Worm (Caenorhabditis elegans) whole organism, mixed stage, embryonic: ENCODE results near the gene Y37D8A.25.

ENCODE experiments used
- elt-3 ChIP-seq: fragments of 150-350 bp; optimal IDR thresholded peaks from 2 replicates; lab custom pipeline; 2014; ENCODE audit warnings: missing biosample characterization, missing genetic modification characterization
- lin-32 ChIP-seq: fragments of 200-800 bp; sonication (Bioruptor generic); optimal IDR thresholded peaks from 2 replicates; lab custom pipeline; 2018; ENCODE audit warnings: mild to moderate bottlenecking, missing genetic modification characterization, missing compliant biosample characterization
- nhr-12 ChIP-seq: fragments of 150-350 bp; optimal IDR thresholded peaks from 2 replicates; lab custom pipeline; 2014; ENCODE audit warnings: missing biosample characterization, missing genetic modification characterization
- nhr-237 ChIP-seq: fragments of 150-350 bp; optimal IDR thresholded peaks from 2 replicates; lab custom pipeline; 2014; ENCODE audit warnings: missing biosample characterization, missing genetic modification characterization
- nhr-76 ChIP-seq: sonication (generic microtip); optimal IDR thresholded peaks from 2 replicates; lab custom pipeline; 2017; ENCODE audit warnings: missing biosample characterization, missing genetic modification characterization
- sptf-1 ChIP-seq: sonication (generic microtip); optimal IDR thresholded peaks from 2 replicates; lab custom pipeline; 2017; ENCODE audit warnings: mild to moderate bottlenecking, missing genetic modification characterization, moderate library complexity, missing compliant biosample characterization
- unc-120 ChIP-seq: sonication (generic microtip); optimal IDR thresholded peaks from 2 replicates; lab custom pipeline; 2017; ENCODE audit warnings: missing genetic modification characterization, missing compliant biosample characterization; ENCODE audit not compliant: poor library complexity, severe bottlenecking
- unc-39 ChIP-seq: fragments of 150-350 bp; optimal IDR thresholded peaks from 2 replicates; lab custom pipeline; 2014; ENCODE audit warnings: missing biosample characterization, missing genetic modification characterization

DNA sequence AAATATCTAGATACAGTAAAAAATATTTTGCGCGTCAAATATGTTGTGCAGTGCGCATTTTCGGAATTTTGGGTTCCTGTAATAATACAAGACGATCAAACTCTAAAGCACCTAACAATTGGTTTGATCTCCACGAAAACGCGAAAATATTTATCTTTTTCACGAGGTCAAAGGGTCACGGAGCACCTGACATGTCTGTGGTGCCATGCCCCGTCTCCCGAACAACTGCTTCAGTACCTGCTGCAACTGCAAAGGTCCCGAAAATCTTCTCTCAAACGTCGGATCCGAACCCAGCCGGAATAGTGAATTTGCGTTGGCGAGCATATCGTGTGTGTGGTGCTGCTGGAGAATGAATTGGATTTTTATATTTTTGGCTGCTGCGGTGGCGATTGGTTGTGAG lies at the start of gene Y37D8A.25, which contains the start of gene Y37D8A.2:
- TF ChIP-seq elt-3 (tag; lab: Kevin White, UChicago) (no peak), lin-32 (GFP tag; lab: Kevin White, UChicago) (no peak), sptf-1 (tag; lab: Kevin White, UChicago) (no peak), nhr-12 (tag; lab: Kevin White, UChicago) (no peak), nhr-237 (tag; lab: Kevin White, UChicago) (no peak), nhr-76 (tag; lab: Kevin White, UChicago) (no peak), unc-120 (tag; lab: Kevin White, UChicago) (no peak), unc-39 (tag; lab: Kevin White, UChicago) (no peak)
